Worm (Caenorhabditis elegans): ENCODE results near the gene drp-1.

drp-1 gene

DNA sequence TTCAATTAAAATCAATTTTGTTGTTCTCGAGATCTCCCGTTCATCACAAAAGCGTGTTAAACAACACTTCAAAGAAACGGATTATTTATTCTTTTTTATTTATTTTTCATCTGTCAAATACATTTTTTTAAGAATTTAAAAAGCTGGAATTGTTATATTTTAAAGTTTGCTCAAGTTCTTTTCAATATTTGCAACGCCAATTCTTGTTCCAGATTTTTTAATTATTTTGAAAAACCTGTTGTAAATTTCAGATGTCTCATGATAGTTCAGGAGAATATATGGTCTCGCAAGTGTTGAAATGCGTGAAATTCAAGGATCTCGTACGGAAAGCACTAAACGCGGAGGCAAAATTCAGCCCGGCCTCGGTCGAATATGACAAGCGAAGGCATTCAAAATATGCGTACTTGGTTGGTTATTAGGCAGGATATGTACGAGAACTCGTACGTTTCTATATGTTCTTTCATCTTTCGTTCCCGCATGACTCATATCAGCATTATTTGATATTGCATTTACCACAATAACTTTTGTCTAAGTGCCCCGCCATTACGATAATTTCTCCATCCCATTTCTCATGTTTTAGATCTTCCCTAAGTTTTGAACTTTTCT is 6.4 kb downstream of the drp-1 start, which contains the start of gene cec-6 (continued):
- TF ChIP-seq unc-130 (GFP tag; optimal IDR thresholded peaks at IDR 0.05) (no peak), nhr-41 (GFP tag; IDR thresholded peaks at IDR 0.05) (no peak), snpc-4 (tag; optimal IDR thresholded peaks at IDR 0.05) (no peak), aha-1 (tag) (peak; percentile 81), zfp-2 (tag; optimal IDR thresholded peaks at IDR 0.05) (no peak), ces-1 (GFP tag; optimal IDR thresholded peaks at IDR 0.05) (no peak), nhr-76 (tag; optimal IDR thresholded peaks at IDR 0.05) (no peak), F49E8.2 (tag; optimal IDR thresholded peaks at IDR 0.05; ENCODE audit: borderline replicate concordance) (peak; percentile 69), ctbp-1 (GFP tag; IDR thresholded peaks at IDR 0.05) (no peak), egl-43 (GFP tag; IDR thresholded peaks at IDR 0.05) (no peak), ceh-20 (GFP tag; IDR thresholded peaks at IDR 0.05) (no peak), Y48G9A.11 (GFP tag; IDR thresholded peaks at IDR 0.05) (peak; percentile 24; the same call in 1 of the 2 replicates), cey-2 (tag; optimal IDR thresholded peaks at IDR 0.05; ENCODE audit: borderline replicate concordance, insufficient read depth) (no peak), mep-1 (tag; optimal IDR thresholded peaks at IDR 0.05) (no peak), pqm-1 (tag; optimal IDR thresholded peaks at IDR 0.05) (no peak), pha-4 (GFP tag; IDR thresholded peaks at IDR 0.05) (no peak), pha-4 (tag; optimal IDR thresholded peaks at IDR 0.05) (no peak)

DNA sequence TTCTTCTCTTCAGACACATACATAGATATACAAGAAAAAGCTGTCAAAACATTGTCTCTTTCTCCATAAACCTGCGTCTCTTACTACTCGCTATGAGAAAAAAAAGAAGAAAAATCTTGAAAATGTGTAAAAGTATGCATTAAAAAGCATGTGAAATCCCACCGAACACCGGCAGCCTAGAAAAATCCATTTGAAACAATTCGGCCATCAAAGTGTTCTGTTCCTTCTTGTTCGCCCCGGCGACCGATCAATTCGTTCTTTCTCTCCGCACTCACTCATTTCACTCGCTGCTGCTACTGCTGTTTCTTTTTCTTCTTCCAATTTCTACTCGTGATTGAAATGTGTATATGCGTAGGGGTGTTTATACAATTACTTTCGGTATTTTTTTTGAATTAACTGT is 10.6 kb downstream of the drp-1 start:
- no peak for TF ChIP-seq lir-3 (tag; optimal IDR thresholded peaks at IDR 0.05)
- TF ChIP-seq pha-4 (GFP tag; IDR thresholded peaks at IDR 0.05): no peak
- peak; percentile 32 for TF ChIP-seq pha-4 (tag; optimal IDR thresholded peaks at IDR 0.05)
- TF ChIP-seq lin-29 (GFP tag; IDR thresholded peaks at IDR 0.05): no peak
- TF ChIP-seq D1046.2 (GFP tag; IDR thresholded peaks at IDR 0.05): no peak
- no peak for TF ChIP-seq mxl-2 (GFP tag; conservative IDR thresholded peaks at IDR 0.05)
- TF ChIP-seq lin-1 (GFP tag; IDR thresholded peaks at IDR 0.05): no peak
- no peak for TF ChIP-seq nhr-76 (tag; optimal IDR thresholded peaks at IDR 0.05)
- TF ChIP-seq lim-7 (GFP tag; IDR thresholded peaks at IDR 0.05): no peak
- no peak for TF ChIP-seq nhr-41 (GFP tag; IDR thresholded peaks at IDR 0.05)
- peak; percentile 90 for TF ChIP-seq mxl-3 (GFP tag; optimal IDR thresholded peaks at IDR 0.05)
- TF ChIP-seq daf-16 (GFP tag; optimal IDR thresholded peaks at IDR 0.05): no peak
- TF ChIP-seq daf-16 (tag; optimal IDR thresholded peaks at IDR 0.05): no peak
- TF ChIP-seq zip-11 (GFP tag; IDR thresholded peaks at IDR 0.05): no peak
- TF ChIP-seq spr-3 (GFP tag; optimal IDR thresholded peaks at IDR 0.05): no peak
- no peak for TF ChIP-seq ceh-44 (GFP tag; IDR thresholded peaks at IDR 0.05)
- no peak for TF ChIP-seq madf-9 (GFP tag; conservative IDR thresholded peaks at IDR 0.05)
- TF ChIP-seq ama-1 (optimal IDR thresholded peaks at IDR 0.05): no peak
- peak; percentile 38; the same call in 1 of the 2 replicates for TF ChIP-seq T26A8.4 (GFP tag; IDR thresholded peaks at IDR 0.05)
- no peak for TF ChIP-seq lin-13 (GFP tag; optimal IDR thresholded peaks at IDR 0.05)
- TF ChIP-seq dpl-1 (GFP tag; optimal IDR thresholded peaks at IDR 0.05): peak; percentile 18
- TF ChIP-seq spr-1 (tag; optimal IDR thresholded peaks at IDR 0.05): no peak
- no peak for TF ChIP-seq ztf-7 (tag; optimal IDR thresholded peaks at IDR 0.05)
- TF ChIP-seq zfp-2 (tag; optimal IDR thresholded peaks at IDR 0.05): no peak
- peak in 1 of 2 experiments; percentile 68 for TF ChIP-seq hif-1 (tag; optimal IDR thresholded peaks at IDR 0.05)
- no peak for TF ChIP-seq nhr-25 (tag; optimal IDR thresholded peaks at IDR 0.05; ENCODE audit: borderline replicate concordance, insufficient read depth)
- TF ChIP-seq arid-1 (GFP tag; conservative IDR thresholded peaks at IDR 0.05): no peak
- TF ChIP-seq hlh-11 (tag; optimal IDR thresholded peaks at IDR 0.05): peak; percentile 82
- TF ChIP-seq attf-4 (tag; optimal IDR thresholded peaks at IDR 0.05): no peak
- no peak for TF ChIP-seq R02D3.7 (tag; optimal IDR thresholded peaks at IDR 0.05)
- peak; percentile 4 for TF ChIP-seq nhr-48 (tag; optimal IDR thresholded peaks at IDR 0.05)
- TF ChIP-seq ceh-62 (tag; optimal IDR thresholded peaks at IDR 0.05): no peak
- TF ChIP-seq saeg-2 (GFP tag; IDR thresholded peaks at IDR 0.05): no peak
- TF ChIP-seq F44E2.7 (GFP tag; IDR thresholded peaks at IDR 0.05): no peak
- peak; percentile 54 for TF ChIP-seq nhr-28 (tag; optimal IDR thresholded peaks at IDR 0.05)
- no peak for TF ChIP-seq Y105C5A.15 (GFP tag; IDR thresholded peaks at IDR 0.05)
- TF ChIP-seq pqm-1 (tag; optimal IDR thresholded peaks at IDR 0.05): peak; percentile 47
- no peak for TF ChIP-seq gei-8 (GFP tag; optimal IDR thresholded peaks at IDR 0.05)
- no peak for TF ChIP-seq unc-39 (tag; optimal IDR thresholded peaks at IDR 0.05)
